Fruit fly (Drosophila melanogaster) whole organism, embryonic: ENCODE measurements around the gene CG44476.

Experiments used
- Aef1 ChIP-seq: fragments of 200-800 bp; sonication (Bioruptor generic); IDR thresholded peaks from 3 replicates; pipeline ENCODE4 v1.3.6; 2022; ENCODE audit warnings: missing biosample characterization, missing genetic modification characterization
- Atf6 ChIP-seq: fragments of 200-800 bp; sonication (Bioruptor generic); IDR thresholded peaks from 2 replicates; pipeline ENCODE4 v1.3.6; 2022; ENCODE audit warnings: missing biosample characterization, missing genetic modification characterization
- B-H2 ChIP-seq: fragments of 200-800 bp; sonication (Bioruptor generic); optimal IDR thresholded peaks from 2 replicates; lab custom pipeline; 2018; ENCODE audit warnings: missing biosample characterization, mild to moderate bottlenecking, missing genetic modification characterization
- Bdp1 ChIP-seq: fragments of 200-800 bp; sonication (Bioruptor generic); optimal IDR thresholded peaks from 3 replicates; lab custom pipeline; 2016; ENCODE audit warnings: missing biosample characterization, missing genetic modification characterization
- CG10462 ChIP-seq: fragments of 200-800 bp; sonication (Bioruptor generic); optimal IDR thresholded peaks from 2 replicates; lab custom pipeline; 2016; ENCODE audit warnings: missing biosample characterization, missing genetic modification characterization
- CG10654 ChIP-seq: fragments of 200-800 bp; sonication (Bioruptor generic); optimal IDR thresholded peaks from 2 replicates; lab custom pipeline; 2016; ENCODE audit warnings: missing biosample characterization, missing genetic modification characterization
- CG11456 ChIP-seq: fragments of 200-800 bp; sonication (Bioruptor generic); IDR thresholded peaks from 3 replicates; pipeline ENCODE4 v1.3.6; 2022; ENCODE audit warnings: missing biosample characterization, missing genetic modification characterization
- CG11696 ChIP-seq: fragments of 200-800 bp; sonication (Bioruptor generic); IDR thresholded peaks from 2 replicates; pipeline ENCODE4 v1.3.6; 2022; ENCODE audit warnings: missing biosample characterization, missing genetic modification characterization
- CG13123 ChIP-seq: fragments of 200-800 bp; sonication (Bioruptor generic); optimal IDR thresholded peaks from 2 replicates; lab custom pipeline; 2016; ENCODE audit warnings: missing biosample characterization, missing genetic modification characterization
- CG13775 ChIP-seq: fragments of 200-800 bp; sonication (Bioruptor generic); optimal IDR thresholded peaks from 3 replicates; lab custom pipeline; 2017; ENCODE audit warnings: missing biosample characterization, mild to moderate bottlenecking, missing genetic modification characterization
- CG14667 ChIP-seq: fragments of 200-800 bp; sonication (Bioruptor generic); IDR thresholded peaks from 2 replicates; pipeline ENCODE4 v1.3.6; 2022; ENCODE audit warnings: missing biosample characterization, missing genetic modification characterization
- CG14860 ChIP-seq: fragments of 200-800 bp; sonication (Bioruptor generic); IDR thresholded peaks from 3 replicates; pipeline ENCODE4 v1.3.6; 2022; ENCODE audit warnings: missing biosample characterization, missing genetic modification characterization; ENCODE audit not compliant: partially characterized antibody
- CG15073 ChIP-seq: fragments of 200-800 bp; sonication (Bioruptor generic); optimal IDR thresholded peaks from 2 replicates; lab custom pipeline; 2016; ENCODE audit warnings: missing biosample characterization, missing genetic modification characterization
- CG1647 ChIP-seq: fragments of 200-800 bp; sonication (Bioruptor generic); optimal IDR thresholded peaks from 3 replicates; lab custom pipeline; 2016; ENCODE audit warnings: missing biosample characterization, missing genetic modification characterization
- CG17612 ChIP-seq: fragments of 200-800 bp; sonication (Bioruptor generic); IDR thresholded peaks from 2 replicates; pipeline ENCODE4 v1.3.6; 2022; ENCODE audit warnings: missing biosample characterization, missing genetic modification characterization
- CG17802 ChIP-seq: fragments of 200-800 bp; sonication (Bioruptor generic); optimal IDR thresholded peaks from 2 replicates; lab custom pipeline; 2018; ENCODE audit warnings: missing biosample characterization, mild to moderate bottlenecking, missing genetic modification characterization, moderate library complexity
- CG18476 ChIP-seq: fragments of 200-800 bp; sonication (Bioruptor generic); optimal IDR thresholded peaks from 2 replicates; lab custom pipeline; 2016; ENCODE audit warnings: missing biosample characterization, mild to moderate bottlenecking, missing genetic modification characterization
- CG18764 ChIP-seq: fragments of 200-800 bp; sonication (Bioruptor generic); optimal IDR thresholded peaks from 3 replicates; lab custom pipeline; 2016; ENCODE audit warnings: missing biosample characterization, missing genetic modification characterization
- CG32772 ChIP-seq: fragments of 200-800 bp; sonication (Bioruptor generic); IDR thresholded peaks from 2 replicates; pipeline ENCODE4 v1.3.6; 2022; ENCODE audit warnings: missing biosample characterization, missing genetic modification characterization
- CG34224 ChIP-seq: fragments of 200-800 bp; sonication (Bioruptor generic); IDR thresholded peaks from 3 replicates; pipeline ENCODE4 v1.3.6; 2022; ENCODE audit warnings: missing biosample characterization, missing genetic modification characterization; ENCODE audit not compliant: partially characterized antibody
- CG3838 ChIP-seq: fragments of 200-800 bp; sonication (Bioruptor generic); optimal IDR thresholded peaks from 3 replicates; lab custom pipeline; 2016; ENCODE audit warnings: missing biosample characterization, missing genetic modification characterization
- CG43689 ChIP-seq: fragments of 200-800 bp; sonication (Bioruptor generic); IDR thresholded peaks from 2 replicates; pipeline ENCODE4 v1.3.6; 2022; ENCODE audit warnings: missing biosample characterization, missing genetic modification characterization
- CG4424 ChIP-seq: fragments of 200-800 bp; sonication (Bioruptor generic); optimal IDR thresholded peaks from 3 replicates; lab custom pipeline; 2016; ENCODE audit warnings: missing biosample characterization, missing genetic modification characterization
- CG7963 ChIP-seq: fragments of 200-800 bp; sonication (Bioruptor generic); IDR thresholded peaks from 3 replicates; pipeline ENCODE4 v1.3.6; 2022; ENCODE audit warnings: missing biosample characterization, missing genetic modification characterization; ENCODE audit not compliant: partially characterized antibody
- D19A ChIP-seq: fragments of 200-800 bp; optimal IDR thresholded peaks from 3 replicates; lab custom pipeline; 2019; ENCODE audit warnings: missing biosample characterization, mild to moderate bottlenecking, missing genetic modification characterization, moderate library complexity
- Eip74EF ChIP-seq, 2 experiments: fragments of 200-800 bp in 1 of 2; fragments of >200 bp in 1 of 2; sonication (Bioruptor generic) in 1 of 2; optimal IDR thresholded peaks; 2 replicates each; lab custom pipeline; 2017 to 2019; ENCODE audit warnings: missing biosample characterization in 2 of 2, missing genetic modification characterization in 2 of 2, mild to moderate bottlenecking in 1 of 2, moderate library complexity in 1 of 2
- Mad ChIP-seq: fragments of 200-800 bp; sonication (Bioruptor generic); optimal IDR thresholded peaks from 2 replicates; lab custom pipeline; 2016; ENCODE audit warnings: missing biosample characterization, missing genetic modification characterization
- Nf-YC ChIP-seq: fragments of 200-800 bp; optimal IDR thresholded peaks from 3 replicates; lab custom pipeline; 2019; ENCODE audit warnings: missing biosample characterization, mild to moderate bottlenecking, missing genetic modification characterization, moderate library complexity
- YL-1 ChIP-seq: fragments of 200-800 bp; sonication (Bioruptor generic); optimal IDR thresholded peaks from 3 replicates; lab custom pipeline; 2017; ENCODE audit warnings: missing biosample characterization, mild to moderate bottlenecking, missing genetic modification characterization
- ap ChIP-seq: fragments of 200-800 bp; sonication (Bioruptor generic); IDR thresholded peaks from 2 replicates; pipeline ENCODE4 v1.3.6; 2022; ENCODE audit warnings: missing biosample characterization, missing genetic modification characterization
- chm ChIP-seq: fragments of 200-800 bp; sonication (Bioruptor generic); IDR thresholded peaks from 2 replicates; pipeline ENCODE4 v1.3.6; 2022; ENCODE audit warnings: missing biosample characterization, missing genetic modification characterization
- chn ChIP-seq: fragments of 200-800 bp; sonication (Bioruptor generic); optimal IDR thresholded peaks from 2 replicates; lab custom pipeline; 2016; ENCODE audit warnings: missing biosample characterization, missing genetic modification characterization
- crc ChIP-seq: fragments of 200-800 bp; sonication (Bioruptor generic); optimal IDR thresholded peaks from 2 replicates; lab custom pipeline; 2016; ENCODE audit warnings: missing biosample characterization, missing genetic modification characterization
- croc ChIP-seq: fragments of 200-800 bp; sonication (Bioruptor generic); conservative IDR thresholded peaks from 3 replicates; pipeline ENCODE4 v1.3.6; 2022; ENCODE audit warnings: missing biosample characterization, missing genetic modification characterization
- dan ChIP-seq: fragments of 200-800 bp; sonication (Bioruptor generic); IDR thresholded peaks from 2 replicates; pipeline ENCODE4 v1.3.6; 2022; ENCODE audit warnings: missing biosample characterization, missing genetic modification characterization
- fd3F ChIP-seq: fragments of 200-800 bp; sonication (Bioruptor generic); optimal IDR thresholded peaks from 2 replicates; lab custom pipeline; 2018; ENCODE audit warnings: missing biosample characterization, mild to moderate bottlenecking, missing genetic modification characterization, moderate library complexity
- ftz-f1 ChIP-seq: fragments of 200-800 bp; sonication (Bioruptor generic); optimal IDR thresholded peaks from 2 replicates; lab custom pipeline; 2016; ENCODE audit warnings: missing biosample characterization, missing genetic modification characterization
- jigr1 ChIP-seq: fragments of 200-800 bp; sonication (Bioruptor generic); IDR thresholded peaks from 3 replicates; pipeline ENCODE4 v1.3.6; 2022; ENCODE audit warnings: missing biosample characterization, missing genetic modification characterization
- lab ChIP-seq: fragments of 200-800 bp; sonication (Bioruptor generic); optimal IDR thresholded peaks from 3 replicates; lab custom pipeline; 2017; ENCODE audit warnings: missing biosample characterization, missing genetic modification characterization, mild to moderate bottlenecking, moderate library complexity, missing genetic modification reagents
- mam ChIP-seq: fragments of 200-800 bp; sonication (Bioruptor generic); optimal IDR thresholded peaks from 3 replicates; lab custom pipeline; 2016; ENCODE audit warnings: missing biosample characterization, missing genetic modification characterization
- nerfin-1 ChIP-seq: fragments of 200-800 bp; sonication (Bioruptor generic); optimal IDR thresholded peaks from 3 replicates; lab custom pipeline; 2019; ENCODE audit warnings: missing biosample characterization, mild to moderate bottlenecking, missing genetic modification characterization, moderate library complexity
- otp ChIP-seq: fragments of 200-800 bp; sonication (Bioruptor generic); IDR thresholded peaks from 3 replicates; pipeline ENCODE4, ENCODE4 v1.3.6; 2022; ENCODE audit warnings: missing biosample characterization, missing genetic modification characterization
- pb ChIP-seq: fragments of 200-800 bp; sonication (Bioruptor generic); optimal IDR thresholded peaks from 3 replicates; lab custom pipeline; 2016; ENCODE audit warnings: missing biosample characterization, missing genetic modification characterization
- salm ChIP-seq: fragments of 200-800 bp; sonication (Bioruptor generic); optimal IDR thresholded peaks from 2 replicates; lab custom pipeline; 2018; ENCODE audit warnings: missing biosample characterization, mild to moderate bottlenecking, missing genetic modification characterization
- shn ChIP-seq: fragments of 200-800 bp; sonication (Bioruptor generic); optimal IDR thresholded peaks from 3 replicates; lab custom pipeline; 2016; ENCODE audit warnings: missing biosample characterization, missing genetic modification characterization
- slou ChIP-seq: fragments of 200-800 bp; sonication (Bioruptor generic); optimal IDR thresholded peaks from 3 replicates; lab custom pipeline; 2016; ENCODE audit warnings: missing biosample characterization, missing genetic modification characterization
- ssp ChIP-seq: fragments of 200-800 bp; sonication (Bioruptor generic); IDR thresholded peaks from 2 replicates; pipeline ENCODE4 v1.3.6; 2022; ENCODE audit warnings: missing biosample characterization, missing genetic modification characterization
- tap ChIP-seq: fragments of 200-800 bp; optimal IDR thresholded peaks from 3 replicates; lab custom pipeline; 2019; ENCODE audit warnings: missing biosample characterization, mild to moderate bottlenecking, missing genetic modification characterization, moderate library complexity
- tio ChIP-seq: fragments of 200-800 bp; sonication (Bioruptor generic); optimal IDR thresholded peaks from 2 replicates; lab custom pipeline; 2017; ENCODE audit warnings: missing biosample characterization, missing genetic modification characterization, inconsistent platforms
- trem ChIP-seq: fragments of 200-800 bp; optimal IDR thresholded peaks from 3 replicates; lab custom pipeline; 2019; ENCODE audit warnings: missing biosample characterization, mild to moderate bottlenecking, missing genetic modification characterization, moderate library complexity
- twi ChIP-seq: fragments of 200-800 bp; optimal IDR thresholded peaks from 2 replicates; lab custom pipeline; 2019; ENCODE audit warnings: missing biosample characterization, mild to moderate bottlenecking, missing genetic modification characterization, moderate library complexity
- zen ChIP-seq: fragments of 200-800 bp; sonication (Bioruptor generic); optimal IDR thresholded peaks from 3 replicates; lab custom pipeline; 2018; ENCODE audit warnings: missing biosample characterization, mild to moderate bottlenecking, missing genetic modification characterization, moderate library complexity

CG44476 gene

DNA sequence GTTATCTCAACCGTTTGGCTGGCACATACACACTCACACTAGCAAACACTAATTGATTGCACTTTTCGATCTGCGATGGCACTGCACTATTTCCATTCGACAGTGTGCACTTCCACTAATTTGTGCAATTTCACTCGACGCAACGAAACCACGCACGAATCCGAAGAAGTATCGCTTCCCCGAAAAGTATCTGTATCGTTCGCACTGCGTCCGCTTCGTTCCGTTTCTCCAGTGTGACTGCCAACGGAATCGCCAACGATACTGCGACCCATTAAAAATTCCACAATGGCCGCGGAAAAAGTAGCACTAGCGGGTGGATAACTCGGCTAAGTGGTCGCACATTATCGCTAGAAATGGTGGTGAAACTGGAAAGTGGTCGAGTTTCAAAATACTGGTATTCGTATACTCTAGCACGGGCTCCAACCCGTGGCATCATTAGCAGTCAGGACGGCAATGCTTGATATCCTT is 39.2 kb upstream of the CG44476 start, which contains the start of gene Socs36E (continued):
- TF ChIP-seq jigr1 (no peak), pb (GFP tag; lab: Kevin White, UChicago) (no peak), dan (GFP tag; lab: Robert Waterston, UW) (no peak), CG13123 (GFP tag; lab: Kevin White, UChicago) (peak; percentile 23), CG18476 (GFP tag; lab: Kevin White, UChicago) (no peak), CG1647 (GFP tag; lab: Kevin White, UChicago) (no peak), Bdp1 (peak; percentile 49), crc (GFP tag; lab: Kevin White, UChicago) (no peak), Aef1 (GFP tag; lab: Robert Waterston, UW) (no peak), Eip74EF (GFP tag; optimal IDR thresholded peaks at IDR 0.05; lab: Kevin White, UChicago) (no peak), CG15073 (GFP tag; lab: Kevin White, UChicago) (no peak), zen (tag; lab: Kevin White, UChicago) (peak; percentile 95), Atf6 (GFP tag; lab: Robert Waterston, UW) (no peak), B-H2 (peak; percentile 69), salm (tag; lab: Kevin White, UChicago) (peak; percentile 22), CG43689 (GFP tag; lab: Robert Waterston, UW) (no peak), D19A (tag; lab: Kevin White, UChicago) (no peak), CG3838 (GFP tag; lab: Kevin White, UChicago) (no peak), CG10462 (GFP tag; lab: Kevin White, UChicago) (no peak), tap (peak; percentile 17), CG18764 (GFP tag; lab: Kevin White, UChicago) (peak; percentile 8), twi (tag; lab: Kevin White, UChicago) (peak; percentile 29), CG4424 (no peak), YL-1 (GFP tag; lab: Kevin White, UChicago) (no peak), CG17802 (peak; percentile 26), CG14667 (GFP tag; lab: Robert Waterston, UW) (no peak), chn (GFP tag; lab: Kevin White, UChicago) (no peak), CG17612 (GFP tag; lab: Robert Waterston, UW) (no peak), otp (0 out of 3 replicates have a peak, but pooled peaks have one; percentile 49), fd3F (GFP tag; lab: Kevin White, UChicago) (no peak), lab (GFP tag; lab: Kevin White, UChicago) (peak; percentile 10), ssp (GFP tag; lab: Robert Waterston, UW) (peak; percentile 56; the same call in 1 of the 2 replicates), ap (GFP tag; lab: Robert Waterston, UW) (no peak), CG34224 (no peak), CG7963 (GFP tag; lab: Robert Waterston, UW) (0 out of 3 replicates have a peak, but pooled peaks have one; percentile 14), trem (tag; lab: Kevin White, UChicago) (peak; percentile 91), tio (no peak), ftz-f1 (peak; percentile 12), CG11696 (GFP tag; lab: Robert Waterston, UW) (no peak), CG13775 (no peak), Nf-YC (tag; lab: Kevin White, UChicago) (peak; percentile 35), CG11456 (GFP tag; lab: Robert Waterston, UW) (peak; percentile 72; the same call in 2 of the 3 replicates), slou (GFP tag; lab: Kevin White, UChicago) (no peak), CG10654 (GFP tag; lab: Kevin White, UChicago) (no peak), croc (GFP tag; lab: Robert Waterston, UW) (no peak), Mad (GFP tag; lab: Kevin White, UChicago) (peak; percentile 54), chm (GFP tag; lab: Robert Waterston, UW) (peak; percentile 90), nerfin-1 (tag; lab: Kevin White, UChicago) (no peak), CG14860 (GFP tag; lab: Robert Waterston, UW) (no peak), CG32772 (no peak), shn (GFP tag; lab: Kevin White, UChicago) (no peak), mam (peak; percentile 7)
